Worm (Caenorhabditis elegans) whole organism, midembryonic: ENCODE measurements around the gene ZK1320.13.

Experiments used
- cog-1 ChIP-seq: sonication (generic microtip); optimal IDR thresholded peaks from 2 replicates; lab custom pipeline; 2016; ENCODE audit warnings: missing genetic modification characterization, missing compliant biosample characterization
- flt-1 ChIP-seq: fragments of 200-800 bp; sonication (Bioruptor generic); IDR thresholded peaks from 2 replicates; pipeline ENCODE4 v1.3.6; 2022; ENCODE audit warnings: missing genetic modification characterization, missing compliant biosample characterization
- klf-2 ChIP-seq: fragments of 200-800 bp; sonication (Bioruptor generic); conservative IDR thresholded peaks from 2 replicates; pipeline ENCODE4 v1.3.6; 2022; ENCODE audit warnings: missing genetic modification reagents, missing genetic modification characterization, missing compliant biosample characterization

DNA sequence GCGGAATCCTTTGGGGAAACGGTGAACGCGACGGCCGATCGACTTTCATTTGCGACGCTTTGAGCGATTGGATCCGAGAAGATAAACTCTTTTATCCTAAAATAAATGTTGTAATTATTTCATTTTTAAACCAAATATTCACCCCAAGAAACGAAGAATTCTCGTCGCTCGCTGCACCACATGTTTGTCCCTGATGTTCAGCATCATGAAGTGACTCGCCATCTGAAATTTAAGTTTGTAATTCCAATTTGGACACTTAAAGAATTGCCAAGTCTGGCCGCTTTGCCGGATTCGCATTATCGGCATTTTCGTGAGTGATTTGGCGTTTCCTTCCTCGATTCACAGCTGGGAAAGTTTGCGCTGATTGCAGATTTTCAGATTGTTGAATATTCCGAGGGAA, 37.3 kb downstream of the ZK1320.13 start, which contains the start of gene Y53C12A.6:
- TF ChIP-seq klf-2 (GFP tag; lab: Robert Waterston, UW): no peak
- TF ChIP-seq flt-1 (GFP tag; lab: Robert Waterston, UW): no peak
- no peak for TF ChIP-seq cog-1 (tag; lab: Kevin White, UChicago)
